Fruit fly (Drosophila melanogaster): ENCODE data around the gene otu.

Gene otu

dm6 chrX:8444883-8445572 lies 44.3 kb downstream of the otu start:
- TF ChIP-seq esn (GFP tag; optimal IDR thresholded peaks at IDR 0.05), result peak; percentile 14
- TF ChIP-seq vri (GFP tag; optimal IDR thresholded peaks at IDR 0.05), result no peak
- no peak for TF ChIP-seq CG11902 (GFP tag; optimal IDR thresholded peaks at IDR 0.05)
- no peak for TF ChIP-seq pdm3 (GFP tag; optimal IDR thresholded peaks at IDR 0.05)
- no peak for TF ChIP-seq CG8632 (GFP tag; optimal IDR thresholded peaks at IDR 0.05)
- TF ChIP-seq Hr39 (GFP tag; optimal IDR thresholded peaks at IDR 0.05), result no peak
- no peak for TF ChIP-seq CG8119 (GFP tag; IDR thresholded peaks at IDR 0.05)
- no peak for TF ChIP-seq OdsH (GFP tag; optimal IDR thresholded peaks at IDR 0.05)

DNA sequence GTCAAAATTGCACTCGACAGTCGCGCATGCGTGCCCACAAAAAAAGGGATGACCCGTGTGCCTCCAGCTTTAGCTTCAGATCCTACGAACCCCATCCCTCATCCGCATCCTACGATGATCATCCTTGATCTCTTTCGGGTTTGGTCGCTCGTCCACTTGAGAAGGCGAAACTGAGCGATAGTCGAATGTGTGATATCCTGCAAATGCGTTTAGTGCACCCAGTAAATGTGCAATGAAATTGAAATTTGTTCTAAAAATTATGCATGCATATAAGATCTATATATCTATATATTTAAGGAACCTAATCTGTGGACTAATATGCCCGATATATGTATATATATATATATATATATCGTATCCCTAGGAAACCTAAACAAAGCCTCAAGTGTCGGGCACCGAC lies 45.1 kb downstream of the otu start:
- TF ChIP-seq OdsH (GFP tag; optimal IDR thresholded peaks at IDR 0.05), result no peak
- no peak for TF ChIP-seq Gug (GFP tag; IDR thresholded peaks at IDR 0.05)
- no peak for TF ChIP-seq CG6792 (GFP tag; optimal IDR thresholded peaks at IDR 0.05)
- TF ChIP-seq dsx (GFP tag; optimal IDR thresholded peaks at IDR 0.05; ENCODE audit: poor library complexity, severe bottlenecking), result no peak
- TF ChIP-seq CG32006 (GFP tag; optimal IDR thresholded peaks at IDR 0.05), result no peak
- TF ChIP-seq lz (GFP tag; optimal IDR thresholded peaks at IDR 0.05), result no peak
- no peak for TF ChIP-seq CG11902 (GFP tag; optimal IDR thresholded peaks at IDR 0.05)
- no peak for TF ChIP-seq Lpt (GFP tag; optimal IDR thresholded peaks at IDR 0.05)
- TF ChIP-seq CG10669 (GFP tag; optimal IDR thresholded peaks at IDR 0.05), result no peak
- no peak for TF ChIP-seq dac (GFP tag; optimal IDR thresholded peaks at IDR 0.05)
- no peak for TF ChIP-seq Sox14 (GFP tag; optimal IDR thresholded peaks at IDR 0.05)
- no peak for TF ChIP-seq Hr4 (GFP tag; optimal IDR thresholded peaks at IDR 0.05)
- no peak for TF ChIP-seq Hr38 (GFP tag; optimal IDR thresholded peaks at IDR 0.05)
- no peak for TF ChIP-seq fkh (GFP tag; optimal IDR thresholded peaks at IDR 0.05)
- no peak for TF ChIP-seq acj6 (GFP tag; optimal IDR thresholded peaks at IDR 0.05)
- no peak for TF ChIP-seq CG6163 (GFP tag; IDR thresholded peaks at IDR 0.05)
- no peak for TF ChIP-seq CG4318 (GFP tag; optimal IDR thresholded peaks at IDR 0.05)
- TF ChIP-seq CG6276 (GFP tag; optimal IDR thresholded peaks at IDR 0.05), result no peak

DNA sequence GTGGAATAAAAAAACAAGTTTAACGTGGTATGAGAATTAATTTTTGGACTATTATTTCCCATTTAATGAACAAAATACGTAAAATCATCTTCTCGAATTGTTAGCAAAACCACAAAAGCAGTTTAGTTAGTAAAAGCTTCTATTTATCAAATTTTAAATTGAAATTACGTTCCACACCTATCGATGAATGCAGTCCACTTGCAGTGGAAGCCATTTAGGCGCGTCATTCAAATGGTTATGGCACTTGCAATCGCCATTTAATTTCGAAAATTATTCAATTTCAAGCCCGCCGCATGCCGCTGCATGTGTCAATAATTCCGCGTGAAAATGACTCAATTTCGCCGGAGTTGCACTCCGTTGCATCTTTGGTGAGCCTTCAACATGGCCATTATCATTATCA lies 46.4 kb downstream of the otu start:
- TF ChIP-seq fkh (GFP tag; optimal IDR thresholded peaks at IDR 0.05) (no peak), CG3919 (GFP tag; optimal IDR thresholded peaks at IDR 0.05) (no peak), Lpt (GFP tag; optimal IDR thresholded peaks at IDR 0.05) (no peak), Hr4 (GFP tag; optimal IDR thresholded peaks at IDR 0.05) (no peak), eg (GFP tag; IDR thresholded peaks at IDR 0.05) (no peak), CG3032 (tag; optimal IDR thresholded peaks at IDR 0.05) (no peak), pdm3 (GFP tag; optimal IDR thresholded peaks at IDR 0.05) (no peak), CG9139 (GFP tag; optimal IDR thresholded peaks at IDR 0.05) (no peak), CG1621 (tag; optimal IDR thresholded peaks at IDR 0.05) (no peak)

dm6 chrX:8442161-8442560 lies 47.2 kb downstream of the otu start, which contains the start of gene CG12123:
Gene CG12123 (minus strand): TSS chrX:8442348.
- TF ChIP-seq ss (GFP tag; optimal IDR thresholded peaks at IDR 0.05) (no peak), eg (GFP tag; IDR thresholded peaks at IDR 0.05) (no peak), CG8319 (GFP tag; optimal IDR thresholded peaks at IDR 0.05) (no peak), Eip93F (GFP tag; optimal IDR thresholded peaks at IDR 0.05) (no peak), lz (GFP tag; optimal IDR thresholded peaks at IDR 0.05) (no peak), Sox15 (GFP tag; optimal IDR thresholded peaks at IDR 0.05) (no peak), Met (GFP tag; optimal IDR thresholded peaks at IDR 0.05) (no peak), CG6163 (GFP tag; IDR thresholded peaks at IDR 0.05) (no peak), CG11294 (GFP tag; IDR thresholded peaks at IDR 0.05) (no peak), Hr39 (GFP tag; optimal IDR thresholded peaks at IDR 0.05) (no peak), Eip75B (GFP tag; optimal IDR thresholded peaks at IDR 0.05) (no peak), acj6 (GFP tag; optimal IDR thresholded peaks at IDR 0.05) (no peak), Ets21C (GFP tag; optimal IDR thresholded peaks at IDR 0.05) (no peak), CG11762 (GFP tag; optimal IDR thresholded peaks at IDR 0.05; ENCODE audit: insufficient read depth) (no peak), CG32006 (GFP tag; optimal IDR thresholded peaks at IDR 0.05) (no peak), Sox14 (GFP tag; optimal IDR thresholded peaks at IDR 0.05) (no peak)
